Fruit fly (Drosophila melanogaster) whole organism, embryonic: ENCODE results near the gene axo.

Experiments used
- ATbp ChIP-seq: fragments of 200-800 bp; sonication (Bioruptor generic); optimal IDR thresholded peaks from 2 replicates; lab custom pipeline; 2017; ENCODE audit warnings: missing biosample characterization, mild to moderate bottlenecking, missing genetic modification characterization, missing genetic modification reagents
- Abd-B ChIP-seq: fragments of 200-800 bp; sonication (Bioruptor generic); optimal IDR thresholded peaks from 2 replicates; lab custom pipeline; 2018; ENCODE audit warnings: missing biosample characterization, mild to moderate bottlenecking, missing genetic modification characterization, moderate library complexity
- Aef1 ChIP-seq: fragments of 200-800 bp; sonication (Bioruptor generic); IDR thresholded peaks from 3 replicates; pipeline ENCODE4 v1.3.6; 2022; ENCODE audit warnings: missing biosample characterization, missing genetic modification characterization
- Atf6 ChIP-seq: fragments of 200-800 bp; sonication (Bioruptor generic); IDR thresholded peaks from 2 replicates; pipeline ENCODE4 v1.3.6; 2022; ENCODE audit warnings: missing biosample characterization, missing genetic modification characterization
- Awh ChIP-seq: fragments of 200-800 bp; sonication (Bioruptor generic); IDR thresholded peaks from 2 replicates; pipeline ENCODE4, ENCODE4 v1.3.6; 2022; ENCODE audit warnings: missing biosample characterization, missing genetic modification characterization
- CG10274 ChIP-seq: fragments of 200-800 bp; sonication (Bioruptor generic); optimal IDR thresholded peaks from 3 replicates; lab custom pipeline; 2017; ENCODE audit warnings: missing biosample characterization, mild to moderate bottlenecking, missing genetic modification characterization
- CG14441 ChIP-seq: fragments of 200-800 bp; sonication (Bioruptor generic); IDR thresholded peaks from 2 replicates; pipeline ENCODE4 v1.3.6; 2022; ENCODE audit warnings: missing biosample characterization, missing genetic modification characterization
- CG16813 ChIP-seq: fragments of 200-800 bp; sonication (Bioruptor generic); IDR thresholded peaks from 3 replicates; pipeline ENCODE4 v1.3.6; 2022; ENCODE audit warnings: missing biosample characterization, missing genetic modification characterization; ENCODE audit not compliant: partially characterized antibody
- CG17186 ChIP-seq: fragments of 200-800 bp; sonication (Bioruptor generic); optimal IDR thresholded peaks from 3 replicates; lab custom pipeline; 2017; ENCODE audit warnings: missing biosample characterization, missing genetic modification reagents, missing genetic modification characterization
- CG17359 ChIP-seq: fragments of 200-800 bp; sonication (Bioruptor generic); optimal IDR thresholded peaks from 3 replicates; lab custom pipeline; 2018; ENCODE audit warnings: missing biosample characterization, mild to moderate bottlenecking, missing genetic modification characterization, moderate library complexity
- CG17612 ChIP-seq: fragments of 200-800 bp; sonication (Bioruptor generic); IDR thresholded peaks from 2 replicates; pipeline ENCODE4 v1.3.6; 2022; ENCODE audit warnings: missing biosample characterization, missing genetic modification characterization
- CG17829 ChIP-seq: fragments of 200-800 bp; optimal IDR thresholded peaks from 2 replicates; lab custom pipeline; 2019; ENCODE audit warnings: missing biosample characterization, mild to moderate bottlenecking, missing genetic modification characterization, moderate library complexity
- CG1792 ChIP-seq: fragments of 200-800 bp; sonication (Bioruptor generic); optimal IDR thresholded peaks from 2 replicates; lab custom pipeline; 2016; ENCODE audit warnings: missing biosample characterization, missing genetic modification characterization
- CG2678 ChIP-seq: fragments of 200-800 bp; sonication (Bioruptor generic); optimal IDR thresholded peaks from 3 replicates; lab custom pipeline; 2019; ENCODE audit warnings: missing biosample characterization, mild to moderate bottlenecking, missing genetic modification characterization, moderate library complexity
- CG30403 ChIP-seq: fragments of 200-800 bp; sonication (Bioruptor generic); optimal IDR thresholded peaks from 3 replicates; lab custom pipeline; 2016; ENCODE audit warnings: missing biosample characterization, missing genetic modification characterization
- CG31441 ChIP-seq: fragments of 200-800 bp; sonication (Bioruptor generic); IDR thresholded peaks from 2 replicates; pipeline ENCODE4 v1.3.6; 2022; ENCODE audit warnings: missing biosample characterization, missing genetic modification characterization
- CG43689 ChIP-seq: fragments of 200-800 bp; sonication (Bioruptor generic); IDR thresholded peaks from 2 replicates; pipeline ENCODE4 v1.3.6; 2022; ENCODE audit warnings: missing biosample characterization, missing genetic modification characterization
- CG7271 ChIP-seq: fragments of 200-800 bp; sonication (Bioruptor generic); optimal IDR thresholded peaks from 2 replicates; lab custom pipeline; 2018; ENCODE audit warnings: missing biosample characterization, mild to moderate bottlenecking, missing genetic modification characterization, moderate library complexity
- CG7556 ChIP-seq: fragments of 200-800 bp; sonication (Bioruptor generic); optimal IDR thresholded peaks from 2 replicates; lab custom pipeline; 2017; ENCODE audit warnings: missing biosample characterization, mild to moderate bottlenecking, missing genetic modification characterization
- CG9437 ChIP-seq: fragments of 200-800 bp; sonication (Bioruptor generic); optimal IDR thresholded peaks from 2 replicates; lab custom pipeline; 2018; ENCODE audit warnings: missing biosample characterization, mild to moderate bottlenecking, missing genetic modification characterization
- CG9817 ChIP-seq: fragments of 200-800 bp; sonication (Bioruptor generic); optimal IDR thresholded peaks from 2 replicates; lab custom pipeline; 2018; ENCODE audit warnings: missing biosample characterization, mild to moderate bottlenecking, missing genetic modification characterization, moderate library complexity
- CoRest ChIP-seq: fragments of 200-800 bp; sonication (Bioruptor generic); optimal IDR thresholded peaks from 3 replicates; lab custom pipeline; 2018; ENCODE audit warnings: missing biosample characterization, mild to moderate bottlenecking, missing genetic modification characterization, moderate library complexity
- Dip3 ChIP-seq: fragments of 200-800 bp; sonication (Bioruptor generic); optimal IDR thresholded peaks from 3 replicates; lab custom pipeline; 2016; ENCODE audit warnings: missing biosample characterization, missing genetic modification characterization
- Drgx ChIP-seq: fragments of 200-800 bp; sonication (Bioruptor generic); IDR thresholded peaks from 2 replicates; pipeline ENCODE4 v1.3.6; 2022; ENCODE audit warnings: missing biosample characterization, missing genetic modification characterization
- E2f2 ChIP-seq: fragments of 200-800 bp; sonication (Bioruptor generic); IDR thresholded peaks from 2 replicates; pipeline ENCODE4 v1.3.6; 2022; ENCODE audit warnings: missing biosample characterization, missing genetic modification characterization
- Hr39 ChIP-seq: fragments of >200 bp; optimal IDR thresholded peaks from 2 replicates; lab custom pipeline; 2017
- Med ChIP-seq: fragments of 200-800 bp; sonication (Bioruptor generic); peaks from one replicate; lab custom pipeline; 2016; ENCODE audit warnings: missing biosample characterization, missing genetic modification characterization, mild to moderate bottlenecking, inconsistent platforms, moderate library complexity
- Oli ChIP-seq: fragments of 200-800 bp; sonication (Bioruptor generic); optimal IDR thresholded peaks from 2 replicates; lab custom pipeline; 2018; ENCODE audit warnings: missing biosample characterization, mild to moderate bottlenecking, missing genetic modification characterization, moderate library complexity
- Ptx1 ChIP-seq: fragments of 200-800 bp; sonication (Bioruptor generic); IDR thresholded peaks from 2 replicates; pipeline ENCODE4 v1.3.6; 2022; ENCODE audit warnings: missing biosample characterization, missing genetic modification characterization
- Six4 ChIP-seq: fragments of 200-800 bp; sonication (Bioruptor generic); optimal IDR thresholded peaks from 2 replicates; lab custom pipeline; 2016; ENCODE audit warnings: missing biosample characterization, missing genetic modification characterization
- Xrp1 ChIP-seq: fragments of 200-800 bp; sonication (Bioruptor generic); IDR thresholded peaks from 2 replicates; pipeline ENCODE4 v1.3.6; 2022; ENCODE audit warnings: missing biosample characterization, missing genetic modification characterization
- btn ChIP-seq: fragments of 200-800 bp; sonication (Bioruptor generic); optimal IDR thresholded peaks from 2 replicates; lab custom pipeline; 2016; ENCODE audit warnings: missing biosample characterization, missing genetic modification characterization
- chn ChIP-seq: fragments of 200-800 bp; sonication (Bioruptor generic); optimal IDR thresholded peaks from 2 replicates; lab custom pipeline; 2016; ENCODE audit warnings: missing biosample characterization, missing genetic modification characterization
- crol ChIP-seq: fragments of 200-800 bp; sonication (Bioruptor generic); IDR thresholded peaks from 2 replicates; pipeline ENCODE4 v1.3.6; 2022; ENCODE audit warnings: missing biosample characterization, missing genetic modification characterization
- dan ChIP-seq: fragments of 200-800 bp; sonication (Bioruptor generic); IDR thresholded peaks from 2 replicates; pipeline ENCODE4 v1.3.6; 2022; ENCODE audit warnings: missing biosample characterization, missing genetic modification characterization
- dpn ChIP-seq, 2 experiments: fragments of 200-800 bp; sonication (Bioruptor generic); optimal IDR thresholded peaks; 3 replicates each; lab custom pipeline; 2016; ENCODE audit warnings: missing biosample characterization in 2 of 2, missing genetic modification characterization in 2 of 2
- hb ChIP-seq: fragments of 200-800 bp; sonication (Bioruptor generic); IDR thresholded peaks from 3 replicates; pipeline ENCODE4 v1.3.6; 2022; ENCODE audit warnings: missing biosample characterization, missing genetic modification characterization; ENCODE audit not compliant: partially characterized antibody
- inv ChIP-seq: fragments of 200-800 bp; sonication (Bioruptor generic); IDR thresholded peaks from 2 replicates; pipeline ENCODE4 v1.3.6; 2022; ENCODE audit warnings: missing biosample characterization, missing genetic modification characterization; ENCODE audit not compliant: partially characterized antibody
- kay ChIP-seq: fragments of 200-800 bp; sonication (Bioruptor generic); optimal IDR thresholded peaks from 2 replicates; lab custom pipeline; 2016; ENCODE audit warnings: missing biosample characterization, missing genetic modification characterization
- nau ChIP-seq: fragments of 200-800 bp; sonication (Bioruptor generic); optimal IDR thresholded peaks from 3 replicates; lab custom pipeline; 2017; ENCODE audit warnings: missing biosample characterization, mild to moderate bottlenecking, missing genetic modification characterization, missing genetic modification reagents
- oc ChIP-seq: fragments of 200-800 bp; sonication (Bioruptor generic); optimal IDR thresholded peaks from 2 replicates; lab custom pipeline; 2018; ENCODE audit warnings: missing biosample characterization, mild to moderate bottlenecking, missing genetic modification characterization, moderate library complexity
- pan ChIP-seq, 4 experiments: fragments of >200 bp in 3 of 4; fragments of 200-800 bp in 1 of 4; sonication (Bioruptor generic) in 1 of 4; optimal IDR thresholded peaks in 3 of 4; IDR thresholded peaks in 1 of 4; 2 replicates each; pipeline versions ENCODE4 v1.3.6 to Lab custom; 2017 to 2022; ENCODE audit warnings: missing biosample characterization in 2 of 4, missing genetic modification characterization in 2 of 4, mixed read lengths in 1 of 4
- phol ChIP-seq: fragments of 200-800 bp; sonication (Bioruptor generic); optimal IDR thresholded peaks from 3 replicates; lab custom pipeline; 2018; ENCODE audit warnings: missing biosample characterization, mild to moderate bottlenecking, missing genetic modification characterization, moderate library complexity
- prd ChIP-seq, 3 experiments: fragments of >200 bp in 2 of 3; fragments of 200-800 bp in 1 of 3; sonication (Bioruptor generic) in 1 of 3; optimal IDR thresholded peaks in 2 of 3; IDR thresholded peaks in 1 of 3; 2 replicates in 2 of 3; 3 replicates in 1 of 3; pipeline versions ENCODE4 v1.3.6 to Lab custom; 2017 to 2022; ENCODE audit warnings: missing biosample characterization in 1 of 3, missing genetic modification characterization in 1 of 3
- run ChIP-seq: fragments of 200-800 bp; sonication (Bioruptor generic); optimal IDR thresholded peaks from 3 replicates; lab custom pipeline; 2018; ENCODE audit warnings: missing biosample characterization, mild to moderate bottlenecking, missing genetic modification characterization
- sqz ChIP-seq: fragments of 200-800 bp; sonication (Bioruptor generic); optimal IDR thresholded peaks from 3 replicates; lab custom pipeline; 2018; ENCODE audit warnings: missing biosample characterization, mild to moderate bottlenecking, missing genetic modification characterization
- stc ChIP-seq: fragments of 200-800 bp; sonication (Bioruptor generic); IDR thresholded peaks from 2 replicates; pipeline ENCODE4 v1.3.6; 2022; ENCODE audit warnings: missing biosample characterization, missing genetic modification characterization
- tgo ChIP-seq: fragments of 200-800 bp; sonication (Bioruptor generic); IDR thresholded peaks from 3 replicates; pipeline ENCODE4 v1.3.6; 2022; ENCODE audit warnings: missing biosample characterization, missing genetic modification characterization
- vvl ChIP-seq: fragments of 200-800 bp; sonication (Bioruptor generic); IDR thresholded peaks from 2 replicates; pipeline ENCODE4 v1.3.6; 2022; ENCODE audit warnings: missing biosample characterization, missing genetic modification characterization

The axo gene

DNA sequence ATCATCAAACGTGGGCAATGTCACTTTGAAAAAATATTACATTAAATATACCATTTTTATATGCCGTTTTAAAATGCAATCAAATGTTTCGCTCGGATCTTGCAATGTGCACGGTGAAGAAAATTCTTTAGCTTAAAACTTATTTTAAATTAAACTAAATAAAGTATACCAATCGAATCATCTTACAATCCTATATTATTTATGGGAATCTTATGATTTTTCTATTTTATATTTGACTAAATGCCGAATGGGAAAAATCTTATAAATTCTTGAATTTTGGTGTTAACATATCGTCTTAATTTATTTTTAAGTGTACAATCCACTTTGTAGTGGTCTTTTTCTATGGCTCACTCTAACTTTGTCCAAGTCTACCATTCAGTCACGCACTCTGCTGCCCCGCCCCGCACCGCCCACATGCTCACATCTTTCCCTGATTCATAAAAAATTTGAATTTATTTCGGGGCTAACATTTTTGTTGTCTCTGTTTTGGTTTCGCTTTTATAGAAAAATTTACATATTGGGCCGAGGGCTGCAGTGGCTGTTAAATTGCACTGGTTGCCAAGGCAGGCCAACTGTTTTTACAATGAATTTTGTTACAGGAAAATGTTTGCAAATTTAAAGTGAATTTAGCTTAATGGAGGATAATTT, 33.5 kb upstream of the axo start (continued):
- TF ChIP-seq chn (GFP tag; lab: Kevin White, UChicago) (no peak), run (tag; lab: Kevin White, UChicago) (peak; percentile 48), CG9817 (tag; lab: Kevin White, UChicago) (no peak), prd (optimal IDR thresholded peaks at IDR 0.05; lab: Kevin White, UChicago) (no peak), prd (GFP tag; IDR thresholded peaks at IDR 0.05; lab: Robert Waterston, UW) (peak; percentile 7; the same call in 1 of the 3 replicates), btn (GFP tag; lab: Kevin White, UChicago) (no peak), sqz (GFP tag; lab: Kevin White, UChicago) (peak; percentile 41), CG17612 (no peak), vvl (GFP tag; lab: Robert Waterston, UW) (peak; percentile 64), CG14441 (GFP tag; lab: Robert Waterston, UW) (peak; percentile 43), CG31441 (peak; percentile 70), CG17829 (no peak), phol (tag; lab: Kevin White, UChicago) (peak; percentile 71), CG43689 (GFP tag; lab: Robert Waterston, UW) (0 out of 2 replicates have a peak, but pooled peaks have one; percentile 19), crol (GFP tag; lab: Robert Waterston, UW) (peak; percentile 35; the same call in 1 of the 2 replicates), CG30403 (peak; percentile 35), Med (GFP tag; lab: Kevin White, UChicago) (no peak), Ptx1 (peak; percentile 63; the same call in 1 of the 2 replicates), nau (GFP tag; lab: Kevin White, UChicago) (no peak), Oli (tag; lab: Kevin White, UChicago) (peak; percentile 44), ATbp (GFP tag; lab: Kevin White, UChicago) (peak; percentile 25), Aef1 (GFP tag; lab: Robert Waterston, UW) (no peak), oc (tag; lab: Kevin White, UChicago) (no peak), Atf6 (GFP tag; lab: Robert Waterston, UW) (no peak), E2f2 (peak; percentile 29; the same call in 1 of the 2 replicates), dpn (GFP tag; optimal IDR thresholded peaks at IDR 0.05; lab: Kevin White, UChicago) (peak in 1 of 2 experiments; percentile 5), Hr39 (lab: Kevin White, UChicago) (no peak), CoRest (tag; lab: Kevin White, UChicago) (peak; percentile 30), kay (GFP tag; lab: Kevin White, UChicago) (no peak), pan (optimal IDR thresholded peaks at IDR 0.05; lab: Kevin White, UChicago) (no peak), pan (GFP tag; optimal IDR thresholded peaks at IDR 0.05 in 1 of 2, IDR thresholded peaks at IDR 0.05 in 1 of 2) (peak in 1 of 2 experiments; percentile 52), inv (no peak), tgo (GFP tag; lab: Robert Waterston, UW) (peak; percentile 46; the same call in 2 of the 3 replicates), Abd-B (GFP tag; lab: Kevin White, UChicago) (peak; percentile 5), CG17186 (GFP tag; lab: Kevin White, UChicago) (no peak), Six4 (GFP tag; lab: Kevin White, UChicago) (no peak), CG1792 (GFP tag; lab: Kevin White, UChicago) (no peak), Dip3 (GFP tag; lab: Kevin White, UChicago) (no peak), CG7556 (GFP tag; lab: Kevin White, UChicago) (peak; percentile 48), Drgx (GFP tag; lab: Robert Waterston, UW) (peak; percentile 36), CG17359 (tag; lab: Kevin White, UChicago) (peak; percentile 64), Awh (GFP tag; lab: Robert Waterston, UW) (no peak), CG2678 (peak; percentile 70), CG16813 (GFP tag; lab: Robert Waterston, UW) (no peak), Xrp1 (GFP tag; lab: Robert Waterston, UW) (peak; percentile 35; the same call in 1 of the 2 replicates), hb (GFP tag; lab: Robert Waterston, UW) (no peak), CG10274 (GFP tag; lab: Kevin White, UChicago) (no peak), stc (GFP tag; lab: Robert Waterston, UW) (0 out of 2 replicates have a peak, but pooled peaks have one; percentile 35), CG9437 (peak; percentile 5), CG7271 (tag; lab: Kevin White, UChicago) (no peak), dan (GFP tag; lab: Robert Waterston, UW) (no peak)
